In genomic region chr2L:3769718-3770461, dm6 we compare ENCODE assay signal across 1 fruit fly cellular context.
A peak's percentile ranks its signal among the peaks of the same experiment; 100 is the strongest.
TF ChIP-seq lines count a peak whose summit lies in the region.

No protein-coding gene starts in this region.

TF ChIP-seq in whole organism, embryonic, 481 proteins besides CTCF, POLR2A, EP300 and RAD21 (continued from another document):
- no peak for TF ChIP-seq E2f1 (GFP tag; IDR thresholded peaks at IDR 0.05; lab: Robert Waterston, UW)
- TF ChIP-seq MTF-1 (GFP tag; optimal IDR thresholded peaks at IDR 0.05; lab: Kevin White, UChicago; ENCODE audit: borderline replicate concordance): no peak
- peak; percentile 47 to 79 for TF ChIP-seq bsh (GFP tag; optimal IDR thresholded peaks at IDR 0.05; lab: Kevin White, UChicago)
- no peak for TF ChIP-seq CG6765 (GFP tag; optimal IDR thresholded peaks at IDR 0.05; lab: Kevin White, UChicago)
- TF ChIP-seq lab (GFP tag; optimal IDR thresholded peaks at IDR 0.05; lab: Kevin White, UChicago): peak; percentile 21
- no peak for TF ChIP-seq CG2116 (GFP tag; optimal IDR thresholded peaks at IDR 0.05; lab: Kevin White, UChicago)
- peak; percentile 37; the same call in 1 of the 2 replicates for TF ChIP-seq H2.0 (GFP tag; IDR thresholded peaks at IDR 0.05; lab: Robert Waterston, UW)
- TF ChIP-seq Sry-β (GFP tag; optimal IDR thresholded peaks at IDR 0.05; lab: Kevin White, UChicago): no peak
- TF ChIP-seq CG3838 (GFP tag; optimal IDR thresholded peaks at IDR 0.05; lab: Kevin White, UChicago): no peak
- TF ChIP-seq nau (GFP tag; optimal IDR thresholded peaks at IDR 0.05; lab: Kevin White, UChicago): no peak
- TF ChIP-seq salm (tag; optimal IDR thresholded peaks at IDR 0.05; lab: Kevin White, UChicago): peak; percentile 59
